Worm (Caenorhabditis elegans) whole organism, late embryonic: ENCODE measurements around the gene K04G7.1.

Source experiments
- C08G9.2 ChIP-seq: sonication (generic microtip); optimal IDR thresholded peaks from 2 replicates; lab custom pipeline; 2016; ENCODE audit warnings: mild to moderate bottlenecking, missing genetic modification characterization, moderate library complexity, missing compliant biosample characterization
- C38D4.7 ChIP-seq: fragments of 200-800 bp; sonication (Bioruptor generic); optimal IDR thresholded peaks from 2 replicates; lab custom pipeline; 2018; ENCODE audit warnings: mild to moderate bottlenecking, missing genetic modification characterization, moderate library complexity, missing compliant biosample characterization
- F13H6.1 ChIP-seq: sonication (generic microtip); optimal IDR thresholded peaks from 2 replicates; lab custom pipeline; 2016; ENCODE audit warnings: missing genetic modification characterization, missing compliant biosample characterization
- T23F11.4 ChIP-seq: fragments of 200-800 bp; sonication (Bioruptor generic); optimal IDR thresholded peaks from 2 replicates; lab custom pipeline; 2018; ENCODE audit warnings: mild to moderate bottlenecking, missing genetic modification characterization, missing compliant biosample characterization
- Y22D7AL.16 ChIP-seq: sonication (generic microtip); optimal IDR thresholded peaks from 2 replicates; lab custom pipeline; 2016; ENCODE audit warnings: missing genetic modification characterization, missing compliant biosample characterization
- ahr-1 ChIP-seq: sonication (generic microtip); optimal IDR thresholded peaks from 2 replicates; lab custom pipeline; 2016; ENCODE audit warnings: missing genetic modification characterization, missing compliant biosample characterization
- ama-1 ChIP-seq: fragments of 150-350 bp; optimal IDR thresholded peaks from 2 replicates; lab custom pipeline; 2014
- ceh-14 ChIP-seq: sonication (generic microtip); optimal IDR thresholded peaks from 2 replicates; lab custom pipeline; 2016; ENCODE audit warnings: missing genotype, missing genetic modification characterization, missing compliant biosample characterization
- ceh-18 ChIP-seq: sonication (generic microtip); optimal IDR thresholded peaks from 2 replicates; lab custom pipeline; 2016; ENCODE audit warnings: missing genetic modification characterization, missing compliant biosample characterization
- ceh-2 ChIP-seq: sonication (generic microtip); optimal IDR thresholded peaks from 2 replicates; lab custom pipeline; 2016; ENCODE audit warnings: missing genotype, missing genetic modification characterization, missing compliant biosample characterization
- ceh-22 ChIP-seq: sonication (generic microtip); optimal IDR thresholded peaks from 2 replicates; lab custom pipeline; 2017; ENCODE audit warnings: missing biosample characterization, missing genetic modification characterization
- ceh-24 ChIP-seq: sonication (generic microtip); optimal IDR thresholded peaks from 2 replicates; lab custom pipeline; 2016; ENCODE audit warnings: mild to moderate bottlenecking, missing genetic modification characterization, missing compliant biosample characterization
- ceh-31 ChIP-seq: sonication (generic microtip); optimal IDR thresholded peaks from 2 replicates; lab custom pipeline; 2016; ENCODE audit warnings: missing genetic modification characterization, missing compliant biosample characterization
- ceh-34 ChIP-seq: sonication (generic microtip); optimal IDR thresholded peaks from 2 replicates; lab custom pipeline; 2016; ENCODE audit warnings: mild to moderate bottlenecking, missing genetic modification characterization, missing compliant biosample characterization
- ceh-45 ChIP-seq: fragments of 200-800 bp; sonication (Bioruptor generic); IDR thresholded peaks from 2 replicates; pipeline ENCODE4 v1.3.6; 2022; ENCODE audit warnings: missing genetic modification reagents, missing genetic modification characterization, missing compliant biosample characterization
- ceh-48 ChIP-seq: sonication (generic microtip); optimal IDR thresholded peaks from 2 replicates; lab custom pipeline; 2016; ENCODE audit warnings: missing genetic modification characterization, inconsistent platforms, missing compliant biosample characterization
- ceh-6 ChIP-seq: fragments of 200-800 bp; sonication (Bioruptor generic); optimal IDR thresholded peaks from 2 replicates; lab custom pipeline; 2018; ENCODE audit warnings: mild to moderate bottlenecking, missing genetic modification characterization, missing compliant biosample characterization
- ceh-9 ChIP-seq: sonication (generic microtip); optimal IDR thresholded peaks from 2 replicates; lab custom pipeline; 2016; ENCODE audit warnings: mild to moderate bottlenecking, missing genetic modification characterization, inconsistent platforms, missing compliant biosample characterization
- che-1 ChIP-seq: sonication (generic microtip); optimal IDR thresholded peaks from 2 replicates; lab custom pipeline; 2016; ENCODE audit warnings: mild to moderate bottlenecking, missing genetic modification characterization, missing compliant biosample characterization
- dmd-4 ChIP-seq: sonication (generic microtip); optimal IDR thresholded peaks from 2 replicates; lab custom pipeline; 2016; ENCODE audit warnings: borderline replicate concordance, missing genetic modification characterization, missing compliant biosample characterization
- dve-1 ChIP-seq: sonication (generic microtip); optimal IDR thresholded peaks from 2 replicates; lab custom pipeline; 2017; ENCODE audit warnings: antibody characterized with exemption, mild to moderate bottlenecking, missing genetic modification characterization, missing compliant biosample characterization
- elt-2 ChIP-seq: sonication (generic microtip); optimal IDR thresholded peaks from 2 replicates; lab custom pipeline; 2016; ENCODE audit warnings: missing genetic modification reagents, missing genetic modification characterization, missing compliant biosample characterization
- ets-4 ChIP-seq: sonication (generic microtip); optimal IDR thresholded peaks from 2 replicates; lab custom pipeline; 2016; ENCODE audit warnings: missing genetic modification characterization, missing compliant biosample characterization
- eyg-1 ChIP-seq: sonication (generic microtip); optimal IDR thresholded peaks from 2 replicates; lab custom pipeline; 2016; ENCODE audit warnings: missing genotype, missing genetic modification characterization, missing compliant biosample characterization
- fax-1 ChIP-seq: sonication (generic microtip); optimal IDR thresholded peaks from 2 replicates; lab custom pipeline; 2016; ENCODE audit warnings: missing genotype, missing genetic modification characterization, missing compliant biosample characterization
- fkh-10 ChIP-seq: fragments of 150-350 bp; optimal IDR thresholded peaks from 2 replicates; lab custom pipeline; 2014; ENCODE audit warnings: missing biosample characterization, missing genetic modification reagents, missing genetic modification characterization
- fkh-6 ChIP-seq: sonication (generic microtip); optimal IDR thresholded peaks from 2 replicates; lab custom pipeline; 2016; ENCODE audit warnings: missing genetic modification characterization, missing compliant biosample characterization
- gmeb-2 ChIP-seq: sonication (generic microtip); optimal IDR thresholded peaks from 2 replicates; lab custom pipeline; 2016; ENCODE audit warnings: missing genetic modification characterization, inconsistent platforms, missing compliant biosample characterization
- hlh-13 ChIP-seq: fragments of 200-800 bp; sonication (Bioruptor generic); optimal IDR thresholded peaks from 2 replicates; lab custom pipeline; 2018; ENCODE audit warnings: mild to moderate bottlenecking, missing genetic modification characterization, missing compliant biosample characterization
- hlh-30 ChIP-seq: sonication (generic microtip); optimal IDR thresholded peaks from 2 replicates; lab custom pipeline; 2017; ENCODE audit warnings: antibody characterized with exemption, missing genetic modification characterization, missing compliant biosample characterization; ENCODE audit not compliant: insufficient read depth
- hlh-6 ChIP-seq: sonication (generic microtip); optimal IDR thresholded peaks from 2 replicates; lab custom pipeline; 2016; ENCODE audit warnings: missing genotype, missing genetic modification characterization, missing compliant biosample characterization
- lim-6 ChIP-seq: sonication (generic microtip); optimal IDR thresholded peaks from 2 replicates; lab custom pipeline; 2016; ENCODE audit warnings: missing genetic modification characterization, missing compliant biosample characterization
- lin-11 ChIP-seq: fragments of 200-800 bp; sonication (Bioruptor generic); optimal IDR thresholded peaks from 2 replicates; lab custom pipeline; 2018; ENCODE audit warnings: mild to moderate bottlenecking, missing genetic modification characterization, missing compliant biosample characterization
- madf-2 ChIP-seq: sonication (generic microtip); optimal IDR thresholded peaks from 2 replicates; lab custom pipeline; 2017; ENCODE audit warnings: missing genetic modification characterization, missing compliant biosample characterization
- nfya-1 ChIP-seq: sonication (generic microtip); optimal IDR thresholded peaks from 2 replicates; lab custom pipeline; 2017; ENCODE audit warnings: missing genetic modification characterization, mild to moderate bottlenecking, missing compliant biosample characterization, antibody characterized with exemption, moderate library complexity
- nhr-11 ChIP-seq: fragments of 150-350 bp; optimal IDR thresholded peaks from 2 replicates; lab custom pipeline; 2014; ENCODE audit warnings: missing biosample characterization, missing genetic modification characterization
- nhr-232 ChIP-seq: sonication (generic microtip); optimal IDR thresholded peaks from 2 replicates; lab custom pipeline; 2016; ENCODE audit warnings: missing genetic modification characterization, missing compliant biosample characterization
- npax-4 ChIP-seq: sonication (generic microtip); optimal IDR thresholded peaks from 2 replicates; lab custom pipeline; 2016; ENCODE audit warnings: missing genetic modification characterization, missing compliant biosample characterization
- pag-3 ChIP-seq: sonication (generic microtip); optimal IDR thresholded peaks from 2 replicates; lab custom pipeline; 2016; ENCODE audit warnings: missing compliant biosample characterization, missing genetic modification characterization, borderline replicate concordance
- pat-9 ChIP-seq: fragments of 200-800 bp; sonication (Bioruptor generic); optimal IDR thresholded peaks from 2 replicates; lab custom pipeline; 2018; ENCODE audit warnings: mild to moderate bottlenecking, missing genetic modification characterization, moderate library complexity, missing compliant biosample characterization
- pax-1 ChIP-seq: fragments of 150-350 bp; optimal IDR thresholded peaks from 2 replicates; lab custom pipeline; 2014; ENCODE audit warnings: missing biosample characterization, missing genetic modification characterization
- pha-2 ChIP-seq: sonication (generic microtip); optimal IDR thresholded peaks from 2 replicates; lab custom pipeline; 2017; ENCODE audit warnings: mild to moderate bottlenecking, missing genetic modification characterization, missing compliant biosample characterization
- pha-4 ChIP-seq: fragments of 150-350 bp; optimal IDR thresholded peaks from 2 replicates; lab custom pipeline; 2018; ENCODE audit warnings: missing biosample characterization, missing genetic modification reagents, missing genetic modification characterization
- pqm-1 ChIP-seq: sonication (generic microtip); optimal IDR thresholded peaks from 2 replicates; lab custom pipeline; 2016; ENCODE audit warnings: missing genetic modification characterization, missing compliant biosample characterization
- pros-1 ChIP-seq: fragments of 150-350 bp; optimal IDR thresholded peaks from 2 replicates; lab custom pipeline; 2014; ENCODE audit warnings: missing biosample characterization, missing genetic modification reagents, missing genetic modification characterization
- rnt-1 ChIP-seq: sonication (generic microtip); optimal IDR thresholded peaks from 2 replicates; lab custom pipeline; 2016; ENCODE audit warnings: missing genetic modification characterization, missing compliant biosample characterization
- sox-2 ChIP-seq: fragments of 200-800 bp; sonication (Bioruptor generic); IDR thresholded peaks from 2 replicates; pipeline ENCODE4 v1.3.6; 2022; ENCODE audit warnings: missing genetic modification reagents, missing genetic modification characterization, missing compliant biosample characterization
- sox-4 ChIP-seq: sonication (generic microtip); optimal IDR thresholded peaks from 2 replicates; lab custom pipeline; 2017; ENCODE audit warnings: mild to moderate bottlenecking, missing genetic modification characterization, inconsistent platforms, missing compliant biosample characterization
- tbx-7 ChIP-seq: sonication (generic microtip); optimal IDR thresholded peaks from 2 replicates; lab custom pipeline; 2016; ENCODE audit warnings: missing genotype, missing genetic modification characterization, missing compliant biosample characterization
- ttx-3 ChIP-seq: sonication (generic microtip); optimal IDR thresholded peaks from 2 replicates; lab custom pipeline; 2016; ENCODE audit warnings: missing genetic modification reagents, missing genetic modification characterization, missing compliant biosample characterization
- unc-3 ChIP-seq, 2 experiments: fragments of 200-800 bp in 1 of 2; sonication (Bioruptor generic) in 1 of 2; sonication (generic microtip) in 1 of 2; conservative IDR thresholded peaks in 1 of 2; optimal IDR thresholded peaks in 1 of 2; 2 replicates each; pipeline versions ENCODE4 v1.3.6 to Lab custom; 2016 to 2022; ENCODE audit warnings: missing compliant biosample characterization in 2 of 2, missing genetic modification characterization in 2 of 2, missing genetic modification reagents in 1 of 2
- unc-55 ChIP-seq: sonication (generic microtip); optimal IDR thresholded peaks from 2 replicates; lab custom pipeline; 2017; ENCODE audit warnings: missing biosample characterization, missing genetic modification reagents, missing genetic modification characterization
- unc-86 ChIP-seq: sonication (generic microtip); optimal IDR thresholded peaks from 2 replicates; lab custom pipeline; 2016; ENCODE audit warnings: missing genetic modification characterization, missing compliant biosample characterization

K04G7.1 gene

DNA sequence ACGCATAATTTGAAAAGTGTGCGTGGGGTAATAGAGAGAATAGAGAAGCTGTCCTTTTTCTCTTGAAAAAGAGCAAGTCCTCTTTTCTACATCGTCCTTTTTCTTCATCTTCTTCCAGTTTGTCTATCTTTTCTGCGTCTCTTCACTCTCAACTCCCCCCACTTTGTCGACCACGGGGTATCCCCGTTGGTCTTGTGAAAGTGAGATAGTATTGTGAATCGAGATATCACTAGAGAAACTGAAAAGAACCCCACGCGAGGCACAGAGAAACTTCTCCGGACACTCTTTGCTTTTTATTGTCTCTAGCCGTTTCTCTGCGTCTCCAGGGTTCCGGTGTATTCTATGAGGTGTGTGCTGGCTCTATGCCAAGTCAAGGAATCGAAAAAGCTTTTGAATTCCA, 6.9 kb upstream of the K04G7.1 start (continued):
- TF ChIP-seq C08G9.2 (tag; lab: Kevin White, UChicago): peak; percentile 47
- TF ChIP-seq nhr-232 (tag; lab: Kevin White, UChicago): no peak
- peak; percentile 71 for TF ChIP-seq pqm-1 (tag; lab: Kevin White, UChicago)
- no peak for TF ChIP-seq sox-4
- peak; percentile 90 for TF ChIP-seq ceh-18 (tag; lab: Kevin White, UChicago)
- no peak; the same call in 1 of the 2 replicates for TF ChIP-seq sox-2
- no peak for TF ChIP-seq lim-6 (tag; lab: Kevin White, UChicago)
- TF ChIP-seq hlh-13 (GFP tag; lab: Kevin White, UChicago): no peak
- no peak for TF ChIP-seq ceh-9
- TF ChIP-seq ceh-48 (tag; lab: Kevin White, UChicago): no peak
- peak; percentile 30 for TF ChIP-seq ceh-2 (tag; lab: Kevin White, UChicago)
- no peak for TF ChIP-seq fkh-6
- no peak for TF ChIP-seq ttx-3
- TF ChIP-seq pha-2 (tag; lab: Kevin White, UChicago): no peak
- TF ChIP-seq npax-4: no peak
- TF ChIP-seq elt-2 (tag; lab: Kevin White, UChicago): no peak
- TF ChIP-seq rnt-1 (tag; lab: Kevin White, UChicago): peak; percentile 80
- TF ChIP-seq madf-2: no peak
- peak; percentile 35 for TF ChIP-seq dmd-4 (tag; lab: Kevin White, UChicago)
- TF ChIP-seq gmeb-2: no peak
- no peak for TF ChIP-seq ceh-45 (GFP tag; lab: Robert Waterston, UW)
- no peak for TF ChIP-seq pha-4 (tag; lab: Kevin White, UChicago)
- TF ChIP-seq T23F11.4 (GFP tag; lab: Kevin White, UChicago): no peak
- no peak for TF ChIP-seq che-1 (tag; lab: Kevin White, UChicago)
- TF ChIP-seq ceh-22 (tag; lab: Kevin White, UChicago): no peak
- peak; percentile 32 for TF ChIP-seq unc-86 (tag; lab: Kevin White, UChicago)
- TF ChIP-seq F13H6.1 (tag; lab: Kevin White, UChicago): peak; percentile 16
- TF ChIP-seq fkh-10: peak; percentile 48
- TF ChIP-seq C38D4.7 (GFP tag; lab: Kevin White, UChicago): no peak
- no peak for TF ChIP-seq pag-3 (tag; lab: Kevin White, UChicago)
- TF ChIP-seq pat-9: peak; percentile 34
- TF ChIP-seq ceh-34: peak; percentile 82
- TF ChIP-seq pax-1 (tag; lab: Kevin White, UChicago): peak; percentile 52
- TF ChIP-seq hlh-6: no peak
- no peak for TF ChIP-seq ceh-6
- no peak for TF ChIP-seq ahr-1
- TF ChIP-seq hlh-30 (tag; lab: Kevin White, UChicago): peak; percentile 98
- peak; percentile 84 for TF ChIP-seq pros-1 (tag; lab: Kevin White, UChicago)
- TF ChIP-seq eyg-1: no peak
- TF ChIP-seq ets-4 (tag; lab: Kevin White, UChicago): peak; percentile 68
- TF ChIP-seq ceh-24 (tag; lab: Kevin White, UChicago): no peak
- TF ChIP-seq Y22D7AL.16 (tag; lab: Kevin White, UChicago): no peak
- peak; percentile 3 for TF ChIP-seq fax-1
- TF ChIP-seq unc-55 (GFP tag; lab: Kevin White, UChicago): peak; percentile 82

DNA sequence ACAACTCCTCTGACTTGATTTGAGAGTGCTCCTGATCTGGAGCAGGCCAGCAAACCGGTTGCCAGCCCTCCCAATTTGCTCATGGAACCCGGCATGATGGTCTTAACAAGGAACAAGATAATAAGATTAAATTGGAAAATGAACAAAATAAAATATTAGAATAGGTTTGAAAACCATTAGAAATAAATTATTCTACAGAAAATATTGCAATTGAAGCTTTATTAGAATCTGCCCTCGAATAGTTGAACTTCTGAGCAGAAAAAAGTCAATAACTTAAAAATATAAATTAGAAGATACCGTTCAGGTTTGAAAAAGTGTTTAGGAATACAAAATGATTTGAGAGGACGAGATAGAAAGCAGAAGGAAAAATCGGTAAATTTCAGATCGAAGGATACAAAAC, 3.8 kb upstream of the K04G7.1 start, which contains the start of gene nuo-4:
TSS of gene nuo-4 (minus strand) at position 101 of the 400 bp plus-strand sequence.
- TF ChIP-seq ets-4 (tag; lab: Kevin White, UChicago) (no peak), ceh-14 (tag; lab: Kevin White, UChicago) (no peak), sox-2 (no peak), nhr-11 (no peak), unc-3 (GFP tag; conservative IDR thresholded peaks at IDR 0.05; lab: Robert Waterston, UW) (no peak), unc-3 (tag; optimal IDR thresholded peaks at IDR 0.05; lab: Kevin White, UChicago) (no peak), dve-1 (no peak), nfya-1 (tag; lab: Kevin White, UChicago) (no peak), lin-11 (no peak), ceh-31 (no peak), npax-4 (no peak), ama-1 (lab: Kevin White, UChicago) (no peak), pha-4 (tag; lab: Kevin White, UChicago) (no peak), tbx-7 (no peak), ceh-24 (tag; lab: Kevin White, UChicago) (no peak), ceh-45 (GFP tag; lab: Robert Waterston, UW) (no peak), dmd-4 (tag; lab: Kevin White, UChicago) (no peak), ttx-3 (no peak)
- TF ChIP-seq, all 69 proteins: peak for 0
